Worm (Caenorhabditis elegans) whole organism, dauer: Measurements from ENCODE around the gene clec-21.
"Not testable (repeated sequence)": the region's sequence is repeated elsewhere in the genome, so short reads cannot be mapped to it uniquely, and the experiment has no call there.

Experiments
- unc-62 ChIP-seq: sonication (generic microtip); optimal IDR thresholded peaks from 2 replicates; lab custom pipeline; 2017; ENCODE audit warnings: missing biosample characterization, missing genetic modification reagents, missing genetic modification characterization

The clec-21 gene

ce11 chrII:1545625-1546024 lies 38.4 kb downstream of the clec-21 start, which contains the start of gene K05F6.12:
TSS of gene K05F6.12 (plus strand) at chrII:1545925.
- no peak for TF ChIP-seq unc-62

- not testable (repeated sequence) for TF ChIP-seq unc-62
Measured at ce11 chrII:1543182-1543581, 40.9 kb downstream of the clec-21 start, which contains the start of gene K05F6.4. TSS of gene K05F6.4 (plus strand) at chrII:1543482.

ce11 chrII:1540628-1541027 lies 43.4 kb downstream of the clec-21 start, which contains the start of gene poml-4:
TSS of gene poml-4 (plus strand) at chrII:1540928.
- not testable (repeated sequence) for TF ChIP-seq unc-62

ce11 chrII:1538589-1538988 lies 45.5 kb downstream of the clec-21 start, which contains the start of gene fbxb-44:
TSS of gene fbxb-44 (plus strand) at chrII:1538889.
- no peak for TF ChIP-seq unc-62

ce11 chrII:1537321-1537720 lies 46.7 kb downstream of the clec-21 start, which contains the start of gene fbxb-42:
TSS of gene fbxb-42 (plus strand) at chrII:1537621.
- TF ChIP-seq unc-62: no peak

- no peak for TF ChIP-seq unc-62
Measured at ce11 chrII:1535931-1536330, 48.1 kb downstream of the clec-21 start, which contains the start of gene fbxb-43. TSS of gene fbxb-43 (plus strand) at chrII:1536231.
